Fruit fly (Drosophila melanogaster) whole organism, embryonic: ENCODE measurements around the gene Cdc5.
A peak's percentile ranks its signal among the peaks of the same experiment; 100 is the strongest.

Experiments
- B-H2 ChIP-seq: fragments of 200-800 bp; sonication (Bioruptor generic); optimal IDR thresholded peaks from 2 replicates; lab custom pipeline; 2018; ENCODE audit warnings: missing biosample characterization, mild to moderate bottlenecking, missing genetic modification characterization
- CG10209 ChIP-seq: fragments of 200-800 bp; sonication (Bioruptor generic); optimal IDR thresholded peaks from 3 replicates; lab custom pipeline; 2017; ENCODE audit warnings: missing biosample characterization, mild to moderate bottlenecking, missing genetic modification characterization, missing genetic modification reagents
- CG11504 ChIP-seq: fragments of 200-800 bp; sonication (Bioruptor generic); optimal IDR thresholded peaks from 3 replicates; lab custom pipeline; 2019; ENCODE audit warnings: missing biosample characterization, mild to moderate bottlenecking, missing genetic modification characterization, moderate library complexity
- CG12769 ChIP-seq: fragments of 200-800 bp; sonication (Bioruptor generic); optimal IDR thresholded peaks from 2 replicates; lab custom pipeline; 2019; ENCODE audit warnings: missing biosample characterization, mild to moderate bottlenecking, missing genetic modification characterization, moderate library complexity
- CG13624 ChIP-seq: fragments of 200-800 bp; sonication (Bioruptor generic); optimal IDR thresholded peaks from 2 replicates; lab custom pipeline; 2016; ENCODE audit warnings: missing biosample characterization, missing genetic modification characterization
- CG14441 ChIP-seq: fragments of 200-800 bp; sonication (Bioruptor generic); IDR thresholded peaks from 2 replicates; pipeline ENCODE4 v1.3.6; 2022; ENCODE audit warnings: missing biosample characterization, missing genetic modification characterization
- CG14860 ChIP-seq: fragments of 200-800 bp; sonication (Bioruptor generic); IDR thresholded peaks from 3 replicates; pipeline ENCODE4 v1.3.6; 2022; ENCODE audit warnings: missing biosample characterization, missing genetic modification characterization; ENCODE audit not compliant: partially characterized antibody
- CG14965 ChIP-seq: fragments of 200-800 bp; sonication (Bioruptor generic); optimal IDR thresholded peaks from 2 replicates; lab custom pipeline; 2016; ENCODE audit warnings: missing biosample characterization, missing genetic modification characterization, borderline replicate concordance
- CG17361 ChIP-seq: fragments of 200-800 bp; sonication (Bioruptor generic); IDR thresholded peaks from 3 replicates; pipeline ENCODE4 v1.3.6; 2022; ENCODE audit warnings: missing biosample characterization, missing genetic modification characterization
- CG2712 ChIP-seq: fragments of 200-800 bp; optimal IDR thresholded peaks from 3 replicates; lab custom pipeline; 2019; ENCODE audit warnings: missing biosample characterization, mild to moderate bottlenecking, missing genetic modification characterization, moderate library complexity
- CG2875 ChIP-seq: fragments of 200-800 bp; sonication (Bioruptor generic); optimal IDR thresholded peaks from 2 replicates; lab custom pipeline; 2017; ENCODE audit warnings: missing biosample characterization, mild to moderate bottlenecking, missing genetic modification characterization, missing genetic modification reagents
- CG31365 ChIP-seq: fragments of 200-800 bp; sonication (Bioruptor generic); optimal IDR thresholded peaks from 2 replicates; lab custom pipeline; 2018; ENCODE audit warnings: missing biosample characterization, mild to moderate bottlenecking, missing genetic modification characterization
- CG32772 ChIP-seq: fragments of 200-800 bp; sonication (Bioruptor generic); IDR thresholded peaks from 2 replicates; pipeline ENCODE4 v1.3.6; 2022; ENCODE audit warnings: missing biosample characterization, missing genetic modification characterization
- CG33213 ChIP-seq: fragments of 200-800 bp; sonication (Bioruptor generic); optimal IDR thresholded peaks from 3 replicates; lab custom pipeline; 2016; ENCODE audit warnings: missing biosample characterization, missing genetic modification characterization
- CG33557 ChIP-seq: fragments of 200-800 bp; sonication (Bioruptor generic); optimal IDR thresholded peaks from 2 replicates; lab custom pipeline; 2019; ENCODE audit warnings: missing biosample characterization, mild to moderate bottlenecking, missing genetic modification characterization, moderate library complexity
- CG3838 ChIP-seq: fragments of 200-800 bp; sonication (Bioruptor generic); optimal IDR thresholded peaks from 3 replicates; lab custom pipeline; 2016; ENCODE audit warnings: missing biosample characterization, missing genetic modification characterization
- CG6765 ChIP-seq: fragments of 200-800 bp; sonication (Bioruptor generic); optimal IDR thresholded peaks from 3 replicates; lab custom pipeline; 2017; ENCODE audit warnings: missing biosample characterization, mild to moderate bottlenecking, missing genetic modification characterization
- CG8290 ChIP-seq, 3 experiments: fragments of 200-800 bp; sonication (Bioruptor generic); optimal IDR thresholded peaks; 2 replicates each; lab custom pipeline; 2016 to 2019; ENCODE audit warnings: missing biosample characterization in 3 of 3, missing genetic modification characterization in 3 of 3, mild to moderate bottlenecking in 2 of 3, moderate library complexity in 1 of 3
- CG8765 ChIP-seq: fragments of 200-800 bp; sonication (Bioruptor generic); IDR thresholded peaks from 2 replicates; pipeline ENCODE4 v1.3.6; 2022; ENCODE audit warnings: missing biosample characterization, missing genetic modification characterization
- CG9215 ChIP-seq: fragments of 200-800 bp; sonication (Bioruptor generic); IDR thresholded peaks from 2 replicates; pipeline ENCODE4 v1.3.6; 2022; ENCODE audit warnings: missing biosample characterization, missing genetic modification characterization
- CG9817 ChIP-seq: fragments of 200-800 bp; sonication (Bioruptor generic); optimal IDR thresholded peaks from 2 replicates; lab custom pipeline; 2018; ENCODE audit warnings: missing biosample characterization, mild to moderate bottlenecking, missing genetic modification characterization, moderate library complexity
- CTCF ChIP-seq: fragments of 200-800 bp; sonication (Bioruptor generic); optimal IDR thresholded peaks from 2 replicates; lab custom pipeline; 2017; ENCODE audit warnings: missing biosample characterization, mild to moderate bottlenecking, missing genetic modification characterization, moderate library complexity
- CrebB ChIP-seq: fragments of 200-800 bp; sonication (Bioruptor generic); optimal IDR thresholded peaks from 3 replicates; lab custom pipeline; 2018; ENCODE audit warnings: missing biosample characterization, mild to moderate bottlenecking, missing genetic modification characterization
- Dad ChIP-seq: fragments of 200-800 bp; sonication (Bioruptor generic); optimal IDR thresholded peaks from 3 replicates; lab custom pipeline; 2016; ENCODE audit warnings: missing biosample characterization, missing genetic modification characterization
- Dbx ChIP-seq: fragments of 200-800 bp; sonication (Bioruptor generic); IDR thresholded peaks from 3 replicates; pipeline ENCODE4 v1.3.6; 2022; ENCODE audit warnings: missing biosample characterization, missing genetic modification characterization
- Gsc ChIP-seq: fragments of 200-800 bp; sonication (Bioruptor generic); IDR thresholded peaks from 2 replicates; pipeline ENCODE4 v1.3.6; 2022; ENCODE audit warnings: missing biosample characterization, missing genetic modification characterization
- Gug ChIP-seq: fragments of 200-800 bp; sonication (Bioruptor generic); IDR thresholded peaks from 4 replicates; pipeline ENCODE4 v1.3.6; 2022; ENCODE audit warnings: missing biosample characterization, missing genetic modification characterization
- Hey ChIP-seq: fragments of 200-800 bp; sonication (Bioruptor generic); optimal IDR thresholded peaks from 3 replicates; lab custom pipeline; 2018; ENCODE audit warnings: missing biosample characterization, mild to moderate bottlenecking, missing genetic modification characterization
- Lpt ChIP-seq: fragments of >200 bp; optimal IDR thresholded peaks from 2 replicates; lab custom pipeline; 2018; ENCODE audit warnings: missing biosample characterization, missing genetic modification characterization
- Oaz ChIP-seq: fragments of 200-800 bp; sonication (Bioruptor generic); IDR thresholded peaks from 2 replicates; pipeline ENCODE4 v1.3.6; 2022; ENCODE audit warnings: missing biosample characterization, missing genetic modification characterization
- Optix ChIP-seq: fragments of 200-800 bp; sonication (Bioruptor generic); IDR thresholded peaks from 3 replicates; pipeline ENCODE4 v1.3.6; 2022; ENCODE audit warnings: missing biosample characterization, missing genetic modification characterization
- Rfx ChIP-seq: fragments of 200-800 bp; sonication (Bioruptor generic); IDR thresholded peaks from 2 replicates; pipeline ENCODE4 v1.3.6; 2022; ENCODE audit warnings: missing biosample characterization, missing genetic modification characterization
- Scr ChIP-seq: fragments of 200-800 bp; sonication (Bioruptor generic); IDR thresholded peaks from 2 replicates; pipeline ENCODE4 v1.3.6; 2022; ENCODE audit warnings: missing biosample characterization, missing genetic modification characterization; ENCODE audit not compliant: partially characterized antibody
- ash1 ChIP-seq: fragments of 200-800 bp; sonication (Bioruptor generic); optimal IDR thresholded peaks from 2 replicates; lab custom pipeline; 2018; ENCODE audit warnings: missing biosample characterization, mild to moderate bottlenecking, missing genetic modification characterization
- bowl ChIP-seq: fragments of 200-800 bp; sonication (Bioruptor generic); IDR thresholded peaks from 2 replicates; pipeline ENCODE4 v1.3.6; 2022; ENCODE audit warnings: missing biosample characterization, missing genetic modification characterization
- bsh ChIP-seq, 2 experiments: fragments of 200-800 bp; sonication (Bioruptor generic); optimal IDR thresholded peaks; 2 replicates each; lab custom pipeline; 2017 to 2018; ENCODE audit warnings: mild to moderate bottlenecking in 2 of 2, missing biosample characterization in 2 of 2, missing genetic modification characterization in 2 of 2, moderate library complexity in 1 of 2
- danr ChIP-seq: fragments of 200-800 bp; sonication (Bioruptor generic); IDR thresholded peaks from 2 replicates; pipeline ENCODE4 v1.3.6; 2022; ENCODE audit warnings: missing biosample characterization, missing genetic modification characterization
- dpn ChIP-seq, 2 experiments: fragments of 200-800 bp; sonication (Bioruptor generic); optimal IDR thresholded peaks; 3 replicates each; lab custom pipeline; 2016; ENCODE audit warnings: missing biosample characterization in 2 of 2, missing genetic modification characterization in 2 of 2
- emc ChIP-seq: fragments of 200-800 bp; sonication (Bioruptor generic); optimal IDR thresholded peaks from 2 replicates; lab custom pipeline; 2016; ENCODE audit warnings: missing biosample characterization, missing genetic modification characterization
- gce ChIP-seq: fragments of 200-800 bp; sonication (Bioruptor generic); IDR thresholded peaks from 3 replicates; pipeline ENCODE4 v1.3.6; 2022; ENCODE audit warnings: missing biosample characterization, missing genetic modification characterization
- kah ChIP-seq: fragments of 200-800 bp; sonication (Bioruptor generic); optimal IDR thresholded peaks from 2 replicates; lab custom pipeline; 2018; ENCODE audit warnings: missing biosample characterization, mild to moderate bottlenecking, missing genetic modification characterization
- lov ChIP-seq, 2 experiments: fragments of 200-800 bp in 1 of 2; fragments of >200 bp in 1 of 2; sonication (Bioruptor generic) in 1 of 2; IDR thresholded peaks in 1 of 2; optimal IDR thresholded peaks in 1 of 2; 2 replicates in 1 of 2; 3 replicates in 1 of 2; pipeline versions ENCODE4 v1.3.6 to Lab custom; 2017 to 2022; ENCODE audit warnings: missing biosample characterization in 1 of 2, missing genetic modification characterization in 1 of 2
- mld ChIP-seq: fragments of 200-800 bp; sonication (Bioruptor generic); IDR thresholded peaks from 3 replicates; pipeline ENCODE4 v1.3.6; 2022; ENCODE audit warnings: missing biosample characterization, missing genetic modification characterization; ENCODE audit not compliant: partially characterized antibody
- pan ChIP-seq, 4 experiments: fragments of >200 bp in 3 of 4; fragments of 200-800 bp in 1 of 4; sonication (Bioruptor generic) in 1 of 4; optimal IDR thresholded peaks in 3 of 4; IDR thresholded peaks in 1 of 4; 2 replicates each; pipeline versions ENCODE4 v1.3.6 to Lab custom; 2017 to 2022; ENCODE audit warnings: missing biosample characterization in 2 of 4, missing genetic modification characterization in 2 of 4, mixed read lengths in 1 of 4
- pnt ChIP-seq: fragments of 200-800 bp; sonication (Bioruptor generic); optimal IDR thresholded peaks from 3 replicates; lab custom pipeline; 2016; ENCODE audit warnings: missing biosample characterization, missing genetic modification characterization
- pzg ChIP-seq: fragments of 200-800 bp; sonication (Bioruptor generic); optimal IDR thresholded peaks from 3 replicates; lab custom pipeline; 2018; ENCODE audit warnings: missing biosample characterization, mild to moderate bottlenecking, missing genetic modification characterization, moderate library complexity
- ranshi ChIP-seq: fragments of 200-800 bp; sonication (Bioruptor generic); IDR thresholded peaks from 2 replicates; pipeline ENCODE4 v1.3.6; 2022; ENCODE audit warnings: missing biosample characterization, missing genetic modification characterization
- slbo ChIP-seq: fragments of 200-800 bp; sonication (Bioruptor generic); IDR thresholded peaks from 2 replicates; pipeline ENCODE4 v1.3.6; 2022; ENCODE audit warnings: missing biosample characterization, missing genetic modification characterization
- tup ChIP-seq: fragments of 200-800 bp; sonication (Bioruptor generic); optimal IDR thresholded peaks from 2 replicates; lab custom pipeline; 2016; ENCODE audit warnings: missing biosample characterization, mild to moderate bottlenecking, missing genetic modification characterization, moderate library complexity
- tx ChIP-seq: fragments of 200-800 bp; sonication (Bioruptor generic); optimal IDR thresholded peaks from 2 replicates; lab custom pipeline; 2016; ENCODE audit warnings: missing biosample characterization, missing genetic modification characterization
- yki ChIP-seq: fragments of >200 bp; optimal IDR thresholded peaks from 3 replicates; lab custom pipeline; 2018

The Cdc5 gene

DNA sequence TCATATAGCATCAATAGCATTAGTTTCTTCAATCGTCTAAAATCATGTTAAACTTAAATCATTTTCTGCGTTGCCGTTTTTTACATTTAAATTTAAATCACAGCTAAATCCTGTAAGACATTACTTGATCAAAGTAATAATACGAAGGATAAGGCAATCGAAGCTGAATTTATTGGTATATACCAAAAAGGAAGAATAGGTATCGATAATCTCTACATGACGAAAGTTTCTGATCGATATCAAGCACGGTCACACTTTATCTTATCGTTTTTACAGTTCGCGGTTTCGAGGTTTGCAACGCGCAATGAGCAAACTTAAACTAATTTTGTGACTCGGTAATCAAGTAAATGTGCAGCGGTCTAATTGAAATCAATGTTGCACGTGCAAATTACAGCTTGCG lies 33.4 kb downstream of the Cdc5 start, which contains the start of the genes Atac3 and Ptpmeg (continued):
- no peak for TF ChIP-seq CG11504 (tag; lab: Kevin White, UChicago)
- no peak for TF ChIP-seq yki (lab: Kevin White, UChicago)
- no peak for TF ChIP-seq Dbx (GFP tag; lab: Robert Waterston, UW)
- no peak for TF ChIP-seq CG33557 (GFP tag; lab: Kevin White, UChicago)
- TF ChIP-seq kah = no peak
- no peak for TF ChIP-seq Gsc (GFP tag; lab: Robert Waterston, UW)
- TF ChIP-seq B-H2 (GFP tag; lab: Kevin White, UChicago) = no peak
- TF ChIP-seq emc (GFP tag; lab: Kevin White, UChicago) = no peak
- peak; percentile 54; the same call in 2 of the 3 replicates for TF ChIP-seq CG14860 (GFP tag; lab: Robert Waterston, UW)
- no peak for TF ChIP-seq CG10209
- TF ChIP-seq slbo (GFP tag; lab: Robert Waterston, UW) = no peak
- TF ChIP-seq CTCF (GFP tag; lab: Kevin White, UChicago) = no peak
- TF ChIP-seq Hey (tag; lab: Kevin White, UChicago) = no peak
- TF ChIP-seq gce = no peak
- TF ChIP-seq pzg (GFP tag; lab: Kevin White, UChicago) = peak; percentile 71
- TF ChIP-seq Rfx (GFP tag; lab: Robert Waterston, UW) = no peak
- no peak for TF ChIP-seq CG14965 (GFP tag; lab: Kevin White, UChicago)
- TF ChIP-seq Dad = no peak
- TF ChIP-seq bsh (GFP tag; optimal IDR thresholded peaks at IDR 0.05; lab: Kevin White, UChicago) = no peak
- no peak for TF ChIP-seq Gug (GFP tag; lab: Robert Waterston, UW)
- no peak for TF ChIP-seq CG17361 (GFP tag; lab: Robert Waterston, UW)
- no peak for TF ChIP-seq CG6765
- no peak for TF ChIP-seq dpn (GFP tag; optimal IDR thresholded peaks at IDR 0.05; lab: Kevin White, UChicago)
- no peak for TF ChIP-seq CG3838 (GFP tag; lab: Kevin White, UChicago)
- no peak for TF ChIP-seq ranshi (GFP tag; lab: Robert Waterston, UW)
- no peak for TF ChIP-seq pan (optimal IDR thresholded peaks at IDR 0.05; lab: Kevin White, UChicago)
- TF ChIP-seq pan (GFP tag; optimal IDR thresholded peaks at IDR 0.05 in 1 of 2, IDR thresholded peaks at IDR 0.05 in 1 of 2) = no peak
- peak; percentile 27 for TF ChIP-seq CG33213
- no peak for TF ChIP-seq CG13624 (GFP tag; lab: Kevin White, UChicago)
- no peak for TF ChIP-seq danr
- TF ChIP-seq CG9817 (tag; lab: Kevin White, UChicago) = no peak
- TF ChIP-seq CG8765 = no peak
- TF ChIP-seq tx (GFP tag; lab: Kevin White, UChicago) = no peak
- no peak for TF ChIP-seq CrebB (tag; lab: Kevin White, UChicago)
- TF ChIP-seq bowl = no peak
- no peak for TF ChIP-seq CG31365 (tag; lab: Kevin White, UChicago)
- TF ChIP-seq CG2875 (GFP tag; lab: Kevin White, UChicago) = no peak
- TF ChIP-seq mld (GFP tag; lab: Robert Waterston, UW) = no peak
- peak; percentile 48 for TF ChIP-seq CG8290 (GFP tag; optimal IDR thresholded peaks at IDR 0.05; lab: Kevin White, UChicago)
- peak in 1 of 2 experiments; percentile 36 for TF ChIP-seq CG8290 (tag; optimal IDR thresholded peaks at IDR 0.05; lab: Kevin White, UChicago)
- TF ChIP-seq Lpt (GFP tag; lab: Kevin White, UChicago) = no peak
- TF ChIP-seq tup (GFP tag; lab: Kevin White, UChicago) = no peak
- no peak for TF ChIP-seq ash1 (GFP tag; lab: Kevin White, UChicago)
- peak; percentile 69 for TF ChIP-seq Scr (GFP tag; lab: Robert Waterston, UW)
- no peak for TF ChIP-seq pnt (GFP tag; lab: Kevin White, UChicago)
- TF ChIP-seq CG2712 (tag; lab: Kevin White, UChicago) = peak; percentile 14
- TF ChIP-seq CG12769 (tag; lab: Kevin White, UChicago) = no peak
- TF ChIP-seq Oaz (GFP tag; lab: Robert Waterston, UW) = no peak
- TF ChIP-seq Optix = no peak
- no peak for TF ChIP-seq CG9215 (GFP tag; lab: Robert Waterston, UW)
- no peak for TF ChIP-seq CG14441
- no peak for TF ChIP-seq CG32772 (GFP tag; lab: Robert Waterston, UW)
- no peak for TF ChIP-seq lov (optimal IDR thresholded peaks at IDR 0.05; lab: Kevin White, UChicago)
- no peak for TF ChIP-seq lov (GFP tag; IDR thresholded peaks at IDR 0.05; lab: Robert Waterston, UW)
